Fruit fly (Drosophila melanogaster) whole organism, embryonic: ENCODE data around the gene CG44837.

Experiments used
- BtbVII ChIP-seq: fragments of 200-800 bp; sonication (Bioruptor generic); optimal IDR thresholded peaks from 3 replicates; lab custom pipeline; 2017; ENCODE audit warnings: missing biosample characterization, mild to moderate bottlenecking, missing genetic modification characterization
- CG10267 ChIP-seq: fragments of 200-800 bp; sonication (Bioruptor generic); optimal IDR thresholded peaks from 2 replicates; lab custom pipeline; 2018; ENCODE audit warnings: missing biosample characterization, mild to moderate bottlenecking, missing genetic modification characterization, moderate library complexity
- CG12299 ChIP-seq: fragments of 200-800 bp; sonication (Bioruptor generic); optimal IDR thresholded peaks from 2 replicates; lab custom pipeline; 2018; ENCODE audit warnings: missing biosample characterization, mild to moderate bottlenecking, missing genetic modification characterization
- CG12744 ChIP-seq: fragments of 200-800 bp; sonication (Bioruptor generic); optimal IDR thresholded peaks from 2 replicates; lab custom pipeline; 2016; ENCODE audit warnings: missing biosample characterization, missing genetic modification characterization
- CG15601 ChIP-seq: fragments of 200-800 bp; sonication (Bioruptor generic); optimal IDR thresholded peaks from 3 replicates; lab custom pipeline; 2019; ENCODE audit warnings: missing biosample characterization, mild to moderate bottlenecking, missing genetic modification characterization, moderate library complexity
- CG16813 ChIP-seq: fragments of 200-800 bp; sonication (Bioruptor generic); IDR thresholded peaks from 3 replicates; pipeline ENCODE4 v1.3.6; 2022; ENCODE audit warnings: missing biosample characterization, missing genetic modification characterization; ENCODE audit not compliant: partially characterized antibody
- CG18011 ChIP-seq: fragments of 200-800 bp; sonication (Bioruptor generic); optimal IDR thresholded peaks from 2 replicates; lab custom pipeline; 2017; ENCODE audit warnings: missing biosample characterization, missing genetic modification characterization, mild to moderate bottlenecking, moderate library complexity, missing genotype
- CG2120 ChIP-seq: fragments of 200-800 bp; sonication (Bioruptor generic); optimal IDR thresholded peaks from 3 replicates; lab custom pipeline; 2016; ENCODE audit warnings: missing biosample characterization, missing genetic modification characterization
- CG2199 ChIP-seq: fragments of 200-800 bp; sonication (Bioruptor generic); IDR thresholded peaks from 3 replicates; pipeline ENCODE4 v1.3.6; 2022; ENCODE audit warnings: missing biosample characterization, missing genetic modification characterization
- CG3838 ChIP-seq: fragments of 200-800 bp; sonication (Bioruptor generic); optimal IDR thresholded peaks from 3 replicates; lab custom pipeline; 2016; ENCODE audit warnings: missing biosample characterization, missing genetic modification characterization
- CG4707 ChIP-seq: fragments of 200-800 bp; sonication (Bioruptor generic); optimal IDR thresholded peaks from 2 replicates; lab custom pipeline; 2018; ENCODE audit warnings: missing biosample characterization, mild to moderate bottlenecking, missing genetic modification characterization, moderate library complexity
- CG5245 ChIP-seq: fragments of 200-800 bp; sonication (Bioruptor generic); optimal IDR thresholded peaks from 3 replicates; lab custom pipeline; 2016; ENCODE audit warnings: missing biosample characterization, missing genetic modification characterization
- CG6689 ChIP-seq: fragments of 200-800 bp; sonication (Bioruptor generic); IDR thresholded peaks from 2 replicates; pipeline ENCODE4 v1.3.6; 2022; ENCODE audit warnings: missing biosample characterization, missing genetic modification characterization
- CG6791 ChIP-seq: fragments of 200-800 bp; sonication (Bioruptor generic); IDR thresholded peaks from 3 replicates; pipeline ENCODE4 v1.3.6; 2022; ENCODE audit warnings: missing biosample characterization, missing genetic modification characterization; ENCODE audit not compliant: partially characterized antibody
- CG6854 ChIP-seq: fragments of 200-800 bp; sonication (Bioruptor generic); optimal IDR thresholded peaks from 3 replicates; lab custom pipeline; 2017; ENCODE audit warnings: missing biosample characterization, mild to moderate bottlenecking, missing genetic modification characterization
- CG7928 ChIP-seq: fragments of 200-800 bp; sonication (Bioruptor generic); optimal IDR thresholded peaks from 2 replicates; lab custom pipeline; 2017; ENCODE audit warnings: missing biosample characterization, mild to moderate bottlenecking, missing genetic modification characterization
- CG8089 ChIP-seq: fragments of 200-800 bp; sonication (Bioruptor generic); optimal IDR thresholded peaks from 3 replicates; lab custom pipeline; 2016; ENCODE audit warnings: missing biosample characterization, missing genetic modification characterization
- Camta ChIP-seq: fragments of 200-800 bp; sonication (Bioruptor generic); optimal IDR thresholded peaks from 2 replicates; lab custom pipeline; 2016; ENCODE audit warnings: missing biosample characterization, missing genetic modification characterization
- Chrac-16 ChIP-seq: fragments of 200-800 bp; sonication (Bioruptor generic); optimal IDR thresholded peaks from 3 replicates; lab custom pipeline; 2016; ENCODE audit warnings: missing biosample characterization, missing genetic modification characterization
- Dll ChIP-seq: fragments of 200-800 bp; sonication (Bioruptor generic); IDR thresholded peaks from 4 replicates; pipeline ENCODE4 v1.3.6; 2022; ENCODE audit warnings: missing biosample characterization, missing genetic modification characterization; ENCODE audit not compliant: partially characterized antibody
- Ets65A ChIP-seq: fragments of 200-800 bp; sonication (Bioruptor generic); peaks from one replicate; lab custom pipeline; 2016; ENCODE audit warnings: missing biosample characterization, missing genetic modification characterization
- Hr51 ChIP-seq, 2 experiments: fragments of 200-800 bp; sonication (Bioruptor generic); optimal IDR thresholded peaks; 2 replicates in 1 of 2; 3 replicates in 1 of 2; lab custom pipeline; 2016 to 2018; ENCODE audit warnings: missing biosample characterization in 2 of 2, missing genetic modification characterization in 2 of 2, mild to moderate bottlenecking in 1 of 2, moderate library complexity in 1 of 2
- Hr78 ChIP-seq, 2 experiments: fragments of 200-800 bp in 1 of 2; fragments of >200 bp in 1 of 2; sonication (Bioruptor generic) in 1 of 2; optimal IDR thresholded peaks; 2 replicates each; lab custom pipeline; 2017 to 2019; ENCODE audit warnings: missing biosample characterization in 2 of 2, missing genetic modification characterization in 2 of 2, mild to moderate bottlenecking in 1 of 2, moderate library complexity in 1 of 2
- MBD-R2 ChIP-seq: fragments of 200-800 bp; sonication (Bioruptor generic); IDR thresholded peaks from 2 replicates; pipeline ENCODE4 v1.3.6; 2022; ENCODE audit warnings: missing biosample characterization, missing genetic modification characterization
- Nf-YC ChIP-seq: fragments of 200-800 bp; optimal IDR thresholded peaks from 3 replicates; lab custom pipeline; 2019; ENCODE audit warnings: missing biosample characterization, mild to moderate bottlenecking, missing genetic modification characterization, moderate library complexity
- Scr ChIP-seq: fragments of 200-800 bp; sonication (Bioruptor generic); IDR thresholded peaks from 2 replicates; pipeline ENCODE4 v1.3.6; 2022; ENCODE audit warnings: missing biosample characterization, missing genetic modification characterization; ENCODE audit not compliant: partially characterized antibody
- Sox102F ChIP-seq: fragments of 200-800 bp; sonication (Bioruptor generic); optimal IDR thresholded peaks from 2 replicates; lab custom pipeline; 2018; ENCODE audit warnings: missing biosample characterization, mild to moderate bottlenecking, missing genetic modification characterization, moderate library complexity
- Sry-δ ChIP-seq: fragments of 200-800 bp; sonication (Bioruptor generic); optimal IDR thresholded peaks from 2 replicates; lab custom pipeline; 2016; ENCODE audit warnings: missing biosample characterization, missing genetic modification characterization
- YL-1 ChIP-seq: fragments of 200-800 bp; sonication (Bioruptor generic); optimal IDR thresholded peaks from 3 replicates; lab custom pipeline; 2017; ENCODE audit warnings: missing biosample characterization, mild to moderate bottlenecking, missing genetic modification characterization
- al ChIP-seq: fragments of 200-800 bp; sonication (Bioruptor generic); IDR thresholded peaks from 2 replicates; pipeline ENCODE4 v1.3.6; 2022; ENCODE audit warnings: missing biosample characterization, missing genetic modification characterization
- cato ChIP-seq: fragments of 200-800 bp; sonication (Bioruptor generic); optimal IDR thresholded peaks from 2 replicates; lab custom pipeline; 2016; ENCODE audit warnings: missing biosample characterization, missing genetic modification characterization, borderline replicate concordance
- caup ChIP-seq: fragments of 200-800 bp; sonication (Bioruptor generic); optimal IDR thresholded peaks from 3 replicates; lab custom pipeline; 2017; ENCODE audit warnings: missing biosample characterization, mild to moderate bottlenecking, missing genetic modification characterization, moderate library complexity; ENCODE audit not compliant: severe bottlenecking
- en ChIP-seq: fragments of 200-800 bp; sonication (Bioruptor generic); optimal IDR thresholded peaks from 2 replicates; lab custom pipeline; 2016; ENCODE audit warnings: missing biosample characterization, missing genetic modification characterization
- hth ChIP-seq: fragments of >200 bp; optimal IDR thresholded peaks from 2 replicates; lab custom pipeline; 2017; ENCODE audit warnings: inconsistent platforms
- inv ChIP-seq: fragments of 200-800 bp; sonication (Bioruptor generic); IDR thresholded peaks from 2 replicates; pipeline ENCODE4 v1.3.6; 2022; ENCODE audit warnings: missing biosample characterization, missing genetic modification characterization; ENCODE audit not compliant: partially characterized antibody
- jigr1 ChIP-seq: fragments of 200-800 bp; sonication (Bioruptor generic); IDR thresholded peaks from 3 replicates; pipeline ENCODE4 v1.3.6; 2022; ENCODE audit warnings: missing biosample characterization, missing genetic modification characterization
- knrl ChIP-seq: fragments of 200-800 bp; sonication (Bioruptor generic); IDR thresholded peaks from 3 replicates; pipeline ENCODE4 v1.3.6; 2022; ENCODE audit warnings: missing biosample characterization, missing genetic modification characterization; ENCODE audit not compliant: partially characterized antibody
- luna ChIP-seq: fragments of 200-800 bp; sonication (Bioruptor generic); optimal IDR thresholded peaks from 2 replicates; lab custom pipeline; 2016; ENCODE audit warnings: missing biosample characterization, missing genetic modification characterization
- nom ChIP-seq: fragments of 200-800 bp; sonication (Bioruptor generic); optimal IDR thresholded peaks from 2 replicates; lab custom pipeline; 2017; ENCODE audit warnings: missing biosample characterization, missing genetic modification characterization, mild to moderate bottlenecking, moderate library complexity, missing genetic modification reagents
- pb ChIP-seq: fragments of 200-800 bp; sonication (Bioruptor generic); optimal IDR thresholded peaks from 3 replicates; lab custom pipeline; 2016; ENCODE audit warnings: missing biosample characterization, missing genetic modification characterization
- pho ChIP-seq: fragments of 200-800 bp; sonication (Bioruptor generic); optimal IDR thresholded peaks from 2 replicates; lab custom pipeline; 2016; ENCODE audit warnings: missing biosample characterization, missing genetic modification characterization
- pzg ChIP-seq: fragments of 200-800 bp; sonication (Bioruptor generic); optimal IDR thresholded peaks from 3 replicates; lab custom pipeline; 2018; ENCODE audit warnings: missing biosample characterization, mild to moderate bottlenecking, missing genetic modification characterization, moderate library complexity
- sc ChIP-seq, 3 experiments: fragments of >200 bp in 2 of 3; fragments of 200-800 bp in 1 of 3; sonication (Bioruptor generic) in 1 of 3; optimal IDR thresholded peaks; 2 replicates in 2 of 3; 3 replicates in 1 of 3; lab custom pipeline; 2017; ENCODE audit warnings: mild to moderate bottlenecking in 1 of 3, missing biosample characterization in 1 of 3, missing genetic modification characterization in 1 of 3, missing genetic modification reagents in 1 of 3
- scrt ChIP-seq: fragments of 200-800 bp; sonication (Bioruptor generic); optimal IDR thresholded peaks from 2 replicates; lab custom pipeline; 2018; ENCODE audit warnings: missing biosample characterization, mild to moderate bottlenecking, missing genetic modification characterization, moderate library complexity
- sens ChIP-seq: fragments of 200-800 bp; sonication (Bioruptor generic); peaks from one replicate; lab custom pipeline; 2016; ENCODE audit warnings: missing biosample characterization, missing genetic modification characterization
- tll ChIP-seq, 2 experiments: fragments of 200-800 bp in 1 of 2; fragments of >200 bp in 1 of 2; sonication (Bioruptor generic) in 1 of 2; optimal IDR thresholded peaks; 2 replicates each; lab custom pipeline; 2017 to 2019; ENCODE audit warnings: missing biosample characterization in 2 of 2, missing genetic modification characterization in 2 of 2, mild to moderate bottlenecking in 1 of 2, moderate library complexity in 1 of 2
- vfl ChIP-seq: fragments of 200-800 bp; sonication (Bioruptor generic); optimal IDR thresholded peaks from 2 replicates; lab custom pipeline; 2016; ENCODE audit warnings: missing biosample characterization, missing genetic modification characterization
- vnd ChIP-seq: fragments of 200-800 bp; sonication (Bioruptor generic); IDR thresholded peaks from 3 replicates; pipeline ENCODE4 v1.3.6; 2022; ENCODE audit warnings: missing biosample characterization, missing genetic modification characterization; ENCODE audit not compliant: partially characterized antibody

The CG44837 gene

dm6 chr3L:11825560-11826153 lies 113.0 kb downstream of the CG44837 start, which contains the start of gene CG32095 (continued):
- peak; percentile 77 for TF ChIP-seq Sry-δ (GFP tag; lab: Kevin White, UChicago)
- peak; percentile 87 for TF ChIP-seq Scr (GFP tag; lab: Robert Waterston, UW)
- no peak for TF ChIP-seq en (GFP tag; lab: Kevin White, UChicago)
- TF ChIP-seq CG6791 = peak; percentile 78
- no peak for TF ChIP-seq Camta (GFP tag; lab: Kevin White, UChicago)
- TF ChIP-seq CG16813 (GFP tag; lab: Robert Waterston, UW) = peak; percentile 76
- TF ChIP-seq Hr78 (GFP tag; optimal IDR thresholded peaks at IDR 0.05; lab: Kevin White, UChicago) = no peak
- no peak for TF ChIP-seq Sox102F (GFP tag; lab: Kevin White, UChicago)
- no peak for TF ChIP-seq CG2199 (GFP tag; lab: Robert Waterston, UW)
- TF ChIP-seq CG3838 = no peak
- no peak for TF ChIP-seq tll (GFP tag; optimal IDR thresholded peaks at IDR 0.05; lab: Kevin White, UChicago)
- no peak for TF ChIP-seq Ets65A (GFP tag; lab: Kevin White, UChicago)
- no peak for TF ChIP-seq scrt (GFP tag; lab: Kevin White, UChicago)
- TF ChIP-seq jigr1 = no peak
- TF ChIP-seq CG15601 (tag; lab: Kevin White, UChicago) = no peak
- peak; percentile 67 for TF ChIP-seq inv (GFP tag; lab: Robert Waterston, UW)
- TF ChIP-seq CG7928 (GFP tag; lab: Kevin White, UChicago) = no peak
- TF ChIP-seq CG5245 (GFP tag; lab: Kevin White, UChicago) = no peak
- TF ChIP-seq CG2120 (GFP tag; lab: Kevin White, UChicago) = no peak
- no peak for TF ChIP-seq al
- TF ChIP-seq CG10267 = peak; percentile 18
- TF ChIP-seq vfl (GFP tag; lab: Kevin White, UChicago) = no peak
- TF ChIP-seq CG18011 (GFP tag; lab: Kevin White, UChicago) = no peak
- peak; percentile 70; the same call in 2 of the 3 replicates for TF ChIP-seq knrl (GFP tag; lab: Robert Waterston, UW)
- no peak for TF ChIP-seq CG12744 (GFP tag; lab: Kevin White, UChicago)
- peak; percentile 80 for TF ChIP-seq Nf-YC
- no peak for TF ChIP-seq CG12299 (tag; lab: Kevin White, UChicago)
- no peak for TF ChIP-seq YL-1 (GFP tag; lab: Kevin White, UChicago)
- peak; percentile 36 for TF ChIP-seq pzg (GFP tag; lab: Kevin White, UChicago)
- TF ChIP-seq pho = no peak
- TF ChIP-seq sc (optimal IDR thresholded peaks at IDR 0.05; lab: Kevin White, UChicago) = no peak
- no peak for TF ChIP-seq sc (GFP tag; optimal IDR thresholded peaks at IDR 0.05; lab: Kevin White, UChicago)
- TF ChIP-seq sens (GFP tag; lab: Kevin White, UChicago) = no peak
- peak; percentile 66; the same call in 2 of the 3 replicates for TF ChIP-seq vnd
- TF ChIP-seq BtbVII (GFP tag; lab: Kevin White, UChicago) = no peak
- TF ChIP-seq CG4707 (GFP tag; lab: Kevin White, UChicago) = no peak
- TF ChIP-seq luna (GFP tag; lab: Kevin White, UChicago) = no peak
- no peak for TF ChIP-seq CG6854
- no peak for TF ChIP-seq cato (GFP tag; lab: Kevin White, UChicago)
- no peak for TF ChIP-seq CG6689 (GFP tag; lab: Robert Waterston, UW)
- TF ChIP-seq CG8089 = no peak
- no peak for TF ChIP-seq pb (GFP tag; lab: Kevin White, UChicago)
- TF ChIP-seq nom = peak; percentile 12
- peak; percentile 68 for TF ChIP-seq MBD-R2 (GFP tag; lab: Robert Waterston, UW)
- no peak for TF ChIP-seq Hr51 (GFP tag; optimal IDR thresholded peaks at IDR 0.05; lab: Kevin White, UChicago)
- TF ChIP-seq Chrac-16 (GFP tag; lab: Kevin White, UChicago) = no peak
- TF ChIP-seq hth (lab: Kevin White, UChicago) = no peak
- no peak for TF ChIP-seq caup (GFP tag; lab: Kevin White, UChicago)
- peak; percentile 88 for TF ChIP-seq Dll
